Worm (Caenorhabditis elegans) whole organism, young adult: ENCODE results near the gene lelo-2.

Experiments
- B0336.3 ChIP-seq: fragments of 200-800 bp; sonication (Bioruptor generic); IDR thresholded peaks from 2 replicates; pipeline ENCODE4 v1.3.6; 2022; ENCODE audit warnings: missing genetic modification characterization, missing compliant biosample characterization
- F33H1.4 ChIP-seq: fragments of 200-800 bp; sonication (Bioruptor generic); IDR thresholded peaks from 2 replicates; pipeline ENCODE4 v1.3.6; 2022; ENCODE audit warnings: missing genetic modification reagents, missing genetic modification characterization, missing compliant biosample characterization
- F39B2.1 ChIP-seq: fragments of 200-800 bp; sonication (Bioruptor generic); IDR thresholded peaks from 2 replicates; pipeline ENCODE4 v1.3.6; 2022; ENCODE audit warnings: missing genetic modification reagents, missing genetic modification characterization, missing compliant biosample characterization
- F57A8.1 ChIP-seq: fragments of 200-800 bp; sonication (Bioruptor generic); optimal IDR thresholded peaks from 2 replicates; lab custom pipeline; 2018; ENCODE audit warnings: mild to moderate bottlenecking, missing genetic modification characterization, moderate library complexity, missing compliant biosample characterization
- T07F8.4 ChIP-seq: sonication (generic microtip); optimal IDR thresholded peaks from 2 replicates; lab custom pipeline; 2016; ENCODE audit warnings: mild to moderate bottlenecking, missing genetic modification characterization, moderate library complexity, missing compliant biosample characterization
- Y67H2A.10 ChIP-seq: fragments of 200-800 bp; sonication (Bioruptor generic); conservative IDR thresholded peaks from 2 replicates; pipeline ENCODE4 v1.3.6; 2022; ENCODE audit warnings: missing genetic modification reagents, missing genetic modification characterization, missing compliant biosample characterization
- aptf-3 ChIP-seq: fragments of 200-800 bp; sonication (Bioruptor generic); IDR thresholded peaks from 2 replicates; pipeline ENCODE4 v1.3.6; 2022; ENCODE audit warnings: missing genetic modification characterization, missing compliant biosample characterization
- attf-3 ChIP-seq: fragments of 200-800 bp; sonication (Bioruptor generic); conservative IDR thresholded peaks from 2 replicates; pipeline ENCODE4 v1.3.6; 2022; ENCODE audit warnings: missing genetic modification reagents, missing genetic modification characterization, missing compliant biosample characterization
- attf-5 ChIP-seq: fragments of 200-800 bp; sonication (Bioruptor generic); optimal IDR thresholded peaks from 2 replicates; lab custom pipeline; 2018; ENCODE audit warnings: mild to moderate bottlenecking, missing genetic modification characterization, missing compliant biosample characterization
- bed-1 ChIP-seq: fragments of 200-800 bp; sonication (Bioruptor generic); IDR thresholded peaks from 2 replicates; pipeline ENCODE4 v1.3.6; 2022; ENCODE audit warnings: missing genetic modification reagents, missing genetic modification characterization, missing compliant biosample characterization
- bed-2 ChIP-seq: fragments of 200-800 bp; sonication (Bioruptor generic); IDR thresholded peaks from 2 replicates; pipeline ENCODE4 v1.3.6; 2022; ENCODE audit warnings: missing genetic modification reagents, missing genetic modification characterization, missing compliant biosample characterization
- ceh-100 ChIP-seq: fragments of 200-800 bp; sonication (Bioruptor generic); IDR thresholded peaks from 2 replicates; pipeline ENCODE4 v1.3.6; 2022; ENCODE audit warnings: missing genetic modification reagents, missing genetic modification characterization, missing compliant biosample characterization
- chd-7 ChIP-seq: sonication (generic microtip); optimal IDR thresholded peaks from 2 replicates; lab custom pipeline; 2016; ENCODE audit warnings: mild to moderate bottlenecking, missing genetic modification characterization, moderate library complexity, missing compliant biosample characterization
- dox-1 ChIP-seq: fragments of 200-800 bp; sonication (Bioruptor generic); IDR thresholded peaks from 2 replicates; pipeline ENCODE4 v1.3.6; 2022; ENCODE audit warnings: missing genetic modification reagents, missing genetic modification characterization, missing compliant biosample characterization
- dpff-1 ChIP-seq: sonication (generic microtip); optimal IDR thresholded peaks from 2 replicates; lab custom pipeline; 2017; ENCODE audit warnings: mild to moderate bottlenecking, missing genetic modification characterization, missing compliant biosample characterization
- egl-18 ChIP-seq: fragments of 200-800 bp; sonication (Bioruptor generic); IDR thresholded peaks from 2 replicates; pipeline ENCODE4 v1.3.6; 2022; ENCODE audit warnings: missing genetic modification reagents, missing genetic modification characterization, missing compliant biosample characterization
- egl-44 ChIP-seq: fragments of 200-800 bp; sonication (Bioruptor generic); IDR thresholded peaks from 2 replicates; pipeline ENCODE4 v1.3.6; 2022; ENCODE audit warnings: missing genetic modification reagents, missing genetic modification characterization, missing compliant biosample characterization
- egrh-3 ChIP-seq: fragments of 200-800 bp; sonication (Bioruptor generic); IDR thresholded peaks from 2 replicates; pipeline ENCODE4 v1.3.6; 2022; ENCODE audit warnings: missing genetic modification reagents, missing genetic modification characterization, missing compliant biosample characterization
- gei-17 ChIP-seq: fragments of 200-800 bp; sonication (Bioruptor generic); optimal IDR thresholded peaks from 2 replicates; lab custom pipeline; 2018; ENCODE audit warnings: mild to moderate bottlenecking, missing genetic modification characterization, missing compliant biosample characterization
- hlh-12 ChIP-seq: sonication (generic microtip); optimal IDR thresholded peaks from 2 replicates; lab custom pipeline; 2016; ENCODE audit warnings: missing genetic modification characterization, missing compliant biosample characterization
- hrde-1 ChIP-seq: sonication (generic microtip); optimal IDR thresholded peaks from 2 replicates; lab custom pipeline; 2016; ENCODE audit warnings: missing genetic modification characterization, mild to moderate bottlenecking, missing compliant biosample characterization, moderate library complexity, missing genotype, missing genetic modification reagents, borderline replicate concordance
- lag-1 ChIP-seq: fragments of 200-800 bp; sonication (Bioruptor generic); IDR thresholded peaks from 2 replicates; pipeline ENCODE4 v1.3.6; 2022; ENCODE audit warnings: missing genetic modification reagents, missing genetic modification characterization, missing compliant biosample characterization
- lin-26 ChIP-seq: fragments of 200-800 bp; sonication (Bioruptor generic); IDR thresholded peaks from 2 replicates; pipeline ENCODE4 v1.3.6; 2022; ENCODE audit warnings: missing genetic modification reagents, missing genetic modification characterization, missing compliant biosample characterization
- lsl-1 ChIP-seq: fragments of 200-800 bp; sonication (Bioruptor generic); optimal IDR thresholded peaks from 2 replicates; lab custom pipeline; 2018; ENCODE audit warnings: mild to moderate bottlenecking, missing genetic modification characterization, moderate library complexity, missing compliant biosample characterization
- lsy-27 ChIP-seq: sonication (generic microtip); optimal IDR thresholded peaks from 2 replicates; lab custom pipeline; 2017; ENCODE audit warnings: missing genetic modification characterization, mild to moderate bottlenecking, missing compliant biosample characterization, antibody characterized with exemption, missing genotype, borderline replicate concordance; ENCODE audit not compliant: insufficient read depth
- madf-8 ChIP-seq: fragments of 200-800 bp; sonication (Bioruptor generic); conservative IDR thresholded peaks from 2 replicates; pipeline ENCODE4 v1.3.6; 2022; ENCODE audit warnings: missing genetic modification reagents, missing genetic modification characterization, missing compliant biosample characterization
- nfya-2 ChIP-seq: fragments of 200-800 bp; sonication (Bioruptor generic); IDR thresholded peaks from 2 replicates; pipeline ENCODE4 v1.3.6; 2022; ENCODE audit warnings: missing genetic modification reagents, missing genetic modification characterization, missing compliant biosample characterization
- nhr-27 ChIP-seq: fragments of 200-800 bp; sonication (Bioruptor generic); optimal IDR thresholded peaks from 2 replicates; lab custom pipeline; 2018; ENCODE audit warnings: mild to moderate bottlenecking, missing genetic modification characterization, moderate library complexity, missing compliant biosample characterization
- pbrm-1 ChIP-seq: fragments of 200-800 bp; sonication (Bioruptor generic); IDR thresholded peaks from 2 replicates; pipeline ENCODE4 v1.3.6; 2022; ENCODE audit warnings: missing genetic modification reagents, missing genetic modification characterization, missing compliant biosample characterization
- rcor-1 ChIP-seq: fragments of 200-800 bp; sonication (Bioruptor generic); IDR thresholded peaks from 2 replicates; pipeline ENCODE4 v1.3.6; 2022; ENCODE audit warnings: missing genetic modification reagents, missing genetic modification characterization, missing compliant biosample characterization
- rec-8 ChIP-seq, 2 experiments: sonication (generic microtip); optimal IDR thresholded peaks; 2 replicates each; lab custom pipeline; 2016; ENCODE audit warnings: mild to moderate bottlenecking in 2 of 2, missing genetic modification characterization in 2 of 2, missing genetic modification reagents in 2 of 2, missing genotype in 2 of 2, missing biosample characterization in 1 of 2, missing compliant biosample characterization in 1 of 2, moderate library complexity in 1 of 2
- sea-2 ChIP-seq: fragments of 200-800 bp; sonication (Bioruptor generic); IDR thresholded peaks from 2 replicates; pipeline ENCODE4 v1.3.6; 2022; ENCODE audit warnings: missing genetic modification characterization, missing compliant biosample characterization
- somi-1 ChIP-seq: fragments of 200-800 bp; sonication (Bioruptor generic); optimal IDR thresholded peaks from 2 replicates; lab custom pipeline; 2018; ENCODE audit warnings: mild to moderate bottlenecking, missing genetic modification characterization, missing compliant biosample characterization
- tbp1 ChIP-seq: fragments of 200-800 bp; sonication (Bioruptor generic); optimal IDR thresholded peaks from 2 replicates; lab custom pipeline; 2018; ENCODE audit warnings: mild to moderate bottlenecking, missing genetic modification characterization, missing compliant biosample characterization
- tbx-9 ChIP-seq: sonication (generic microtip); optimal IDR thresholded peaks from 2 replicates; lab custom pipeline; 2016; ENCODE audit warnings: borderline replicate concordance, missing genetic modification characterization, inconsistent platforms, missing compliant biosample characterization
- unc-130 ChIP-seq: sonication (generic microtip); optimal IDR thresholded peaks from 2 replicates; lab custom pipeline; 2016; ENCODE audit warnings: missing genetic modification reagents, missing genetic modification characterization, missing compliant biosample characterization
- zfh-2 ChIP-seq: fragments of 200-800 bp; sonication (Bioruptor generic); conservative IDR thresholded peaks from 2 replicates; pipeline ENCODE4 v1.3.6; 2022; ENCODE audit warnings: missing genetic modification reagents, missing genetic modification characterization, missing compliant biosample characterization

The lelo-2 gene

ce11 chrIII:1427126-1427525 lies at the start of gene lelo-2:
TSS of gene lelo-2 (minus strand) at chrIII:1427226.
- TF ChIP-seq lsl-1 (GFP tag; lab: Kevin White, UChicago), result peak; percentile 64
- no peak for TF ChIP-seq gei-17 (GFP tag; lab: Kevin White, UChicago)

DNA sequence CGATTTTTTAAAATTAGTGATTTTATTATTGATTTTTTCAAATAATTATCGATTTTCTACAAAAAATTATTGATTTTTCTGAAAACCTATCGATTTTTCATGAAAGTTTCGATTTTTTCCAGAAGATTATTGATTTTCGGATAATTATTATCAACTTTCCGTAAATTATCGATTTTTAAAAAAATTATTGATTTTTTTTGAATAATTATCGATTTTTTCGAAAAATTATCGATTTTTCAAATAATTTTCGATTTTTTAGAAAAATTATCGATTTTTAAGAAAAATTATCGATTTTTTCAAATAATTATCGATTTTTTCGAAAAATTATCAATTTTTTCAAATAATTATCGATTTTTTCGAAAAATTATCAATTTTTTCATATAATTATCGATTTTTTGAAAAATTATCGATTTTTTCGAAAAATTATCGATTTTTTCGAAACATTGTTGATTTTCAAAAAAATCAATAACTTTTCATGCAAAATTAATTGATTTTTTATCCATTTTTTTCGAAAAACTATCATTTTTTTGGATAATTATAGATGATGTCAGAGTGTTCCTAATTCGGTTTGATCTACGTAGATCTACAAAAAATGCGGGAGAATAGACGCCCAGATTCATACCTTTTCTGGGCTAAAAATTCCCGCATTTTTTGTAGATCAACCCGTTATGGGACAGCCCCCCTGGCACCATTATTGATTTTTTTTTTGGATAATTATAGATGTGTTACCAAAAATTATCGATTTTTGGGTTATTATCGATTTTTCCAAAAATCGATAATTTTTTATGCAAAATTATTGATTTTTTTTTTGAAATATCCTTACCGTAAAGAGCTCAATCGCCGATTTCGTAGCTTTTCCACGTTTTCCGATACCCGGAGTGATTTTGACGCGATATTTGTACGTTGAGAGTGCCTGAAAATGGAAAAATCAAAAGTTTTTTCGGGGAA lies 41.6 kb upstream of the lelo-2 start:
- no peak for TF ChIP-seq F39B2.1 (GFP tag; lab: Robert Waterston, UW)
- no peak for TF ChIP-seq rec-8 (tag; optimal IDR thresholded peaks at IDR 0.05; lab: Kevin White, UChicago)
- TF ChIP-seq nfya-2 (GFP tag; lab: Robert Waterston, UW), result no peak
- no peak for TF ChIP-seq dpff-1
- no peak for TF ChIP-seq F57A8.1 (GFP tag; lab: Kevin White, UChicago)
- TF ChIP-seq T07F8.4, result no peak
- no peak for TF ChIP-seq pbrm-1 (GFP tag; lab: Robert Waterston, UW)
- TF ChIP-seq rcor-1 (GFP tag; lab: Robert Waterston, UW), result no peak

DNA sequence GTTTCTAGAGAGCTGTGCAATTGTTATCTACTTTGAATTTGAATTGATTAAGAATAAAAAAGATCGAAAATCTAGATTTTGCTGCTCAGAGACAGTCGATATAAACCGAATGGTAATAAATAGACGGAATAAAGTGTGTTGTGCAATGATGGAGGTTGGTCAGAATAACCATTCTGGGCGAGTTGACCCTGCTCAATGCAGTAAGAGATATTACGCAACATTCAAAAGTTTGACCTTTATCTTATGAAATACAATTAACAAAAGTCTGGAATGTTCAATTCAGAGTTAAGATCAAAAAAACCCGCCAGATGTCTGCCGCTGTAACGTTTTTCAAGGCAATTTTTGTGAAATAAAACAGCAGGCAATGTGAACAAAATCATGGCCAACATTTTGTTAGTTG lies 29.8 kb upstream of the lelo-2 start:
- TF ChIP-seq lsy-27 (tag; lab: Kevin White, UChicago) (no peak), somi-1 (GFP tag; lab: Kevin White, UChicago) (no peak), B0336.3 (no peak), dox-1 (no peak)

DNA sequence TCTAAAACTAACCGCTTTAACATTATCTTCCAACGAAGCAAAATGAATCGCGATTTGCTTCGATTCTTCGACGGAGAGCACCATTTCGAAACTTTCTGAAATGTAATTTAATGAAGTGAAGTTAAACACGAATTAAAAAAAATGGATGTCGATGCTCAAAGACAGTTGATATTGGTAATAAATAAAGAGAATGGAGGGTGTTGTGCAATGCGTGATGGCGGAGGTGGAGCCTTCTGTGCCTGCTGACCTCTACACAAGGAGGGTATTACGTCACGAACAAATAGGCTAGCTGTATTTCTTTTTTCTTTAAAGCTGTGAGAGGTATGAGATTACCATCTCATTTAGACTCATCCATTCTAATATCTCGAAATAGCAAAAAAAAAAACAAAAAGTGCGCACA lies 28.6 kb upstream of the lelo-2 start, which contains the start of gene Y82E9BR.17:
Gene Y82E9BR.17, minus strand, starts transcription at position 101 of the 400 bp plus-strand sequence.
- TF ChIP-seq Y67H2A.10, result no peak
- TF ChIP-seq nhr-27 (tag; lab: Kevin White, UChicago), result no peak
- TF ChIP-seq tbp1 (GFP tag; lab: Kevin White, UChicago), result no peak
- TF ChIP-seq rec-8 (tag; optimal IDR thresholded peaks at IDR 0.05; lab: Kevin White, UChicago), result no peak
- TF ChIP-seq chd-7 (tag; lab: Kevin White, UChicago), result no peak
- no peak for TF ChIP-seq sea-2 (GFP tag; lab: Robert Waterston, UW)
- no peak for TF ChIP-seq F33H1.4
- TF ChIP-seq unc-130 (GFP tag; lab: Kevin White, UChicago), result no peak
- no peak for TF ChIP-seq lin-26 (GFP tag; lab: Robert Waterston, UW)
- no peak for TF ChIP-seq rcor-1 (GFP tag; lab: Robert Waterston, UW)
- no peak for TF ChIP-seq egl-18 (GFP tag; lab: Robert Waterston, UW)
- no peak for TF ChIP-seq hrde-1

ce11 chrIII:1446747-1447146 lies 19.7 kb upstream of the lelo-2 start:
- TF ChIP-seq egl-44 (GFP tag; lab: Robert Waterston, UW), result no peak
- TF ChIP-seq zfh-2 (GFP tag; lab: Robert Waterston, UW), result peak; percentile 65; the same call in 1 of the 2 replicates

- no peak for TF ChIP-seq aptf-3 (GFP tag; lab: Robert Waterston, UW)
- peak; percentile 79 for TF ChIP-seq zfh-2 (GFP tag; lab: Robert Waterston, UW)
- TF ChIP-seq chd-7 (tag; lab: Kevin White, UChicago), result no peak
- no peak for TF ChIP-seq madf-8 (GFP tag; lab: Robert Waterston, UW)
- TF ChIP-seq lsy-27 (tag; lab: Kevin White, UChicago), result no peak
- TF ChIP-seq hlh-12, result no peak
- no peak for TF ChIP-seq sea-2 (GFP tag; lab: Robert Waterston, UW)
- TF ChIP-seq bed-2, result no peak
- no peak for TF ChIP-seq tbx-9 (tag; lab: Kevin White, UChicago)
- TF ChIP-seq ceh-100 (GFP tag; lab: Robert Waterston, UW), result no peak
- TF ChIP-seq gei-17 (GFP tag; lab: Kevin White, UChicago), result no peak
- TF ChIP-seq lag-1 (GFP tag; lab: Robert Waterston, UW), result no peak
- no peak for TF ChIP-seq bed-1
- TF ChIP-seq attf-3, result no peak
- no peak for TF ChIP-seq tbp1 (GFP tag; lab: Kevin White, UChicago)
- peak; percentile 68; the same call in 1 of the 2 replicates for TF ChIP-seq egrh-3
- no peak for TF ChIP-seq attf-5 (GFP tag; lab: Kevin White, UChicago)
Observed at ce11 chrIII:1439609-1440008, 12.6 kb upstream of the lelo-2 start.
